Fruit fly (Drosophila melanogaster): ENCODE measurements around the gene CG3792.

The CG3792 gene

dm6 chr2L:4973731-4974415 is 3.2 kb upstream of the CG3792 start, which contains the start of gene mRpL28 (continued):
- TF ChIP-seq unpg (GFP tag; optimal IDR thresholded peaks at IDR 0.05) (peak; percentile 20), Ets65A (GFP tag) (peak; percentile 14), CG12391 (tag; optimal IDR thresholded peaks at IDR 0.05) (peak; percentile 40), Max (GFP tag; optimal IDR thresholded peaks at IDR 0.05) (no peak), CG13424 (tag; optimal IDR thresholded peaks at IDR 0.05) (peak; percentile 44), CG7839 (tag; optimal IDR thresholded peaks at IDR 0.05) (no peak), dan (GFP tag; IDR thresholded peaks at IDR 0.05) (no peak), B-H2 (GFP tag; optimal IDR thresholded peaks at IDR 0.05) (peak; percentile 43), Abd-B (GFP tag; optimal IDR thresholded peaks at IDR 0.05) (no peak), fru (optimal IDR thresholded peaks at IDR 0.05) (no peak), dimm (GFP tag; IDR thresholded peaks at IDR 0.05) (no peak), CG9437 (GFP tag; optimal IDR thresholded peaks at IDR 0.05) (peak; percentile 28), Spps (tag; optimal IDR thresholded peaks at IDR 0.05) (no peak), chm (GFP tag; IDR thresholded peaks at IDR 0.05) (peak; percentile 20; the same call in 1 of the 2 replicates), CG8388 (GFP tag; optimal IDR thresholded peaks at IDR 0.05) (no peak), fu2 (GFP tag; optimal IDR thresholded peaks at IDR 0.05) (no peak), rib (GFP tag; IDR thresholded peaks at IDR 0.05) (no peak), CG12155 (GFP tag; optimal IDR thresholded peaks at IDR 0.05) (no peak), tap (tag; optimal IDR thresholded peaks at IDR 0.05) (no peak), CG7928 (GFP tag; optimal IDR thresholded peaks at IDR 0.05) (no peak), Jarid2 (GFP tag; optimal IDR thresholded peaks at IDR 0.05) (no peak), nom (GFP tag; optimal IDR thresholded peaks at IDR 0.05) (no peak), CG31224 (GFP tag; IDR thresholded peaks at IDR 0.05) (no peak), Asciz (GFP tag; optimal IDR thresholded peaks at IDR 0.05) (no peak), otp (GFP tag; IDR thresholded peaks at IDR 0.05) (no peak), Ets97D (GFP tag; optimal IDR thresholded peaks at IDR 0.05) (peak; percentile 30), inv (GFP tag; IDR thresholded peaks at IDR 0.05; ENCODE audit: partially characterized antibody) (peak; percentile 19; the same call in 1 of the 2 replicates), Ptx1 (GFP tag; IDR thresholded peaks at IDR 0.05) (0 out of 2 replicates have a peak, but pooled peaks have one; percentile 36), CG11456 (GFP tag; IDR thresholded peaks at IDR 0.05) (no peak), HLH4C (GFP tag; IDR thresholded peaks at IDR 0.05; ENCODE audit: partially characterized antibody) (0 out of 3 replicates have a peak, but pooled peaks have one; percentile 13), pzg (GFP tag; optimal IDR thresholded peaks at IDR 0.05) (peak; percentile 44), Blimp-1 (GFP tag; optimal IDR thresholded peaks at IDR 0.05) (no peak), Med (GFP tag) (peak; percentile 63), CG6689 (GFP tag; IDR thresholded peaks at IDR 0.05) (0 out of 2 replicates have a peak, but pooled peaks have one; percentile 4), ind (GFP tag; optimal IDR thresholded peaks at IDR 0.05) (no peak), stwl (tag; optimal IDR thresholded peaks at IDR 0.05) (peak; percentile 92), CG8924 (tag; optimal IDR thresholded peaks at IDR 0.05) (no peak), Sry-β (GFP tag; optimal IDR thresholded peaks at IDR 0.05) (peak; percentile 10), sug (tag; optimal IDR thresholded peaks at IDR 0.05) (peak; percentile 48), sna (GFP tag; IDR thresholded peaks at IDR 0.05; ENCODE audit: partially characterized antibody) (peak; percentile 45; the same call in 1 of the 2 replicates), CG32532 (GFP tag; IDR thresholded peaks at IDR 0.05) (peak; percentile 15; the same call in 1 of the 2 replicates), Nf-YC (tag; optimal IDR thresholded peaks at IDR 0.05) (peak; percentile 40), CG17385 (GFP tag; optimal IDR thresholded peaks at IDR 0.05) (peak; percentile 98), CG17612 (GFP tag; IDR thresholded peaks at IDR 0.05) (no peak), zfh2 (GFP tag; optimal IDR thresholded peaks at IDR 0.05) (no peak), CG10431 (GFP tag; optimal IDR thresholded peaks at IDR 0.05) (peak; percentile 1), CG9932 (GFP tag; IDR thresholded peaks at IDR 0.05) (peak; percentile 67), CG6654 (GFP tag; optimal IDR thresholded peaks at IDR 0.05) (no peak), HmgZ (tag; optimal IDR thresholded peaks at IDR 0.05) (peak; percentile 57)
